Worm (Caenorhabditis elegans): Measurements from ENCODE around the gene his-71.

DNA sequence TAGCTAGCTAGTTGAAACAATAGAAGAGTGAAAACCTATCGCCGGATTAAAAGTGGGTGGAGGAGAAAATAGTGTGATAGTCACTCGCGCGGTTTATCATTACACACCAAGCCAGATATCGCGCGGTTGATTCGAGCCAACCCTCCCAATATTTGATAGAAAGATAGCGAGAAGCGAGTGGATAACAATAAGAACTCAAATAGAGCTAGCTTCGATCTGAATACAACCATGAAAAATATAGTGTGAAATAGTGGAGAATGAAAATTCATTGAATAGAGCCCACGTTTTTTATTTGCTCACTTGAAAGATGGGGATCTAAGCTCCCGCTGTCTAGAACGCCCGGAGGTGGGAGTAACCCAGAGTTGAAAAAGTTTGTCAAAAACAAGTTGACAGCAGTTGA is 36.9 kb downstream of the his-71 start, which contains the start of gene tnt-3:
- no peak for TF ChIP-seq peb-1 (tag; optimal IDR thresholded peaks at IDR 0.05)
- no peak for TF ChIP-seq C34F6.9 (tag; optimal IDR thresholded peaks at IDR 0.05)
- no peak for TF ChIP-seq unc-55 (GFP tag; optimal IDR thresholded peaks at IDR 0.05)
- no peak for TF ChIP-seq unc-62 (GFP tag; optimal IDR thresholded peaks at IDR 0.05)
- TF ChIP-seq elt-3 (tag; optimal IDR thresholded peaks at IDR 0.05) = no peak
- TF ChIP-seq mdl-1 (tag; optimal IDR thresholded peaks at IDR 0.05) = no peak
- no peak for TF ChIP-seq elt-1 (tag; optimal IDR thresholded peaks at IDR 0.05)
- no peak for TF ChIP-seq fos-1 (tag; optimal IDR thresholded peaks at IDR 0.05)
- TF ChIP-seq ama-1 (optimal IDR thresholded peaks at IDR 0.05) = no peak
- TF ChIP-seq lin-13 (GFP tag; optimal IDR thresholded peaks at IDR 0.05) = no peak
- TF ChIP-seq unc-39 (tag; optimal IDR thresholded peaks at IDR 0.05) = no peak

Measured in whole organism, L2 larva.